Worm (Caenorhabditis elegans): ENCODE data around the gene nas-17.

- TF ChIP-seq madf-2 (tag; optimal IDR thresholded peaks at IDR 0.05) (no peak), ceh-9 (tag; optimal IDR thresholded peaks at IDR 0.05) (no peak), unc-55 (GFP tag; optimal IDR thresholded peaks at IDR 0.05) (no peak), C08G9.2 (tag; optimal IDR thresholded peaks at IDR 0.05) (no peak), syd-9 (tag; optimal IDR thresholded peaks at IDR 0.05) (no peak), unc-86 (tag; optimal IDR thresholded peaks at IDR 0.05) (no peak), pag-3 (tag; optimal IDR thresholded peaks at IDR 0.05; ENCODE audit: borderline replicate concordance) (no peak), sox-4 (tag; optimal IDR thresholded peaks at IDR 0.05) (no peak), fax-1 (tag; optimal IDR thresholded peaks at IDR 0.05) (no peak), ceh-6 (GFP tag; optimal IDR thresholded peaks at IDR 0.05) (no peak), C38D4.7 (GFP tag; optimal IDR thresholded peaks at IDR 0.05) (no peak), mec-3 (tag; optimal IDR thresholded peaks at IDR 0.05; ENCODE audit: borderline replicate concordance) (no peak)
Measured at ce11 chrV:11424565-11424964, 25.8 kb downstream of the nas-17 start, which contains the start of gene T26H10.2.

Data from whole organism, late embryonic.